Worm (Caenorhabditis elegans) whole organism, L2 larva: ENCODE measurements around the gene F29B9.12.

Experiments
- R02D3.7 ChIP-seq: fragments of 150-350 bp; optimal IDR thresholded peaks from 2 replicates; lab custom pipeline; 2014; ENCODE audit warnings: missing biosample characterization, missing genetic modification characterization
- ceh-16 ChIP-seq: fragments of 150-350 bp; optimal IDR thresholded peaks from 2 replicates; lab custom pipeline; 2014; ENCODE audit warnings: missing biosample characterization, missing genetic modification characterization
- ceh-82 ChIP-seq: fragments of 150-350 bp; optimal IDR thresholded peaks from 2 replicates; lab custom pipeline; 2014; ENCODE audit warnings: missing biosample characterization, missing genetic modification characterization
- mdl-1 ChIP-seq, 2 experiments: fragments of 150-350 bp in 1 of 2; sonication (generic microtip) in 1 of 2; optimal IDR thresholded peaks; 2 replicates each; lab custom pipeline; 2017; ENCODE audit warnings: missing biosample characterization in 2 of 2, missing genetic modification characterization in 2 of 2
- sem-4 ChIP-seq: fragments of 150-350 bp; optimal IDR thresholded peaks from 2 replicates; lab custom pipeline; 2014; ENCODE audit warnings: missing biosample characterization, missing genetic modification reagents, missing genetic modification characterization
- snpc-4 ChIP-seq: fragments of 150-350 bp; optimal IDR thresholded peaks from 2 replicates; lab custom pipeline; 2014; ENCODE audit warnings: missing biosample characterization, missing genetic modification characterization
- unc-39 ChIP-seq: fragments of 150-350 bp; optimal IDR thresholded peaks from 2 replicates; lab custom pipeline; 2014; ENCODE audit warnings: missing biosample characterization, missing genetic modification characterization
- unc-62 ChIP-seq: fragments of 150-350 bp; optimal IDR thresholded peaks from 2 replicates; lab custom pipeline; 2014; ENCODE audit warnings: missing biosample characterization, missing genetic modification reagents, missing genetic modification characterization

- TF ChIP-seq unc-39 (tag; lab: Kevin White, UChicago): no peak
- TF ChIP-seq unc-62 (GFP tag; lab: Kevin White, UChicago): no peak
- TF ChIP-seq ceh-16 (tag; lab: Kevin White, UChicago): no peak
- TF ChIP-seq snpc-4 (tag; lab: Kevin White, UChicago): no peak
- no peak for TF ChIP-seq R02D3.7
- no peak for TF ChIP-seq sem-4 (tag; lab: Kevin White, UChicago)
- no peak for TF ChIP-seq ceh-82 (tag; lab: Kevin White, UChicago)
- no peak for TF ChIP-seq mdl-1 (tag; optimal IDR thresholded peaks at IDR 0.05; lab: Kevin White, UChicago)
Measured at ce11 chrIV:4653708-4654107, 15.6 kb upstream of the F29B9.12 start.
